Fruit fly (Drosophila melanogaster): Measurements from ENCODE around the gene Fpgs1.

- no peak for TF ChIP-seq toe (GFP tag; optimal IDR thresholded peaks at IDR 0.05)
- TF ChIP-seq CG11617 (GFP tag; optimal IDR thresholded peaks at IDR 0.05): no peak
- TF ChIP-seq Clk (GFP tag; optimal IDR thresholded peaks at IDR 0.05): no peak
- TF ChIP-seq kay (GFP tag; ENCODE audit: borderline replicate concordance): peak; percentile 11
- no peak for TF ChIP-seq ovo (GFP tag; optimal IDR thresholded peaks at IDR 0.05)
- no peak for TF ChIP-seq Hr96 (GFP tag; optimal IDR thresholded peaks at IDR 0.05)
- TF ChIP-seq tj (GFP tag; optimal IDR thresholded peaks at IDR 0.05): no peak
- TF ChIP-seq pad (GFP tag; optimal IDR thresholded peaks at IDR 0.05): no peak
Measured at dm6 chrX:12578328-12578700, 33.4 kb upstream of the Fpgs1 start.

Measured in whole organism, adult.